Fruit fly (Drosophila melanogaster) whole organism, wandering third instar larva: ENCODE results near the gene CG17026.

Experiments
- Abd-B ChIP-seq: fragments of >200 bp; optimal IDR thresholded peaks from 2 replicates; lab custom pipeline; 2017; ENCODE audit warnings: missing biosample characterization, missing genetic modification characterization
- CG32264 ChIP-seq: fragments of 200-800 bp; sonication (Bioruptor generic); optimal IDR thresholded peaks from 2 replicates; lab custom pipeline; 2016; ENCODE audit warnings: missing biosample characterization, missing genetic modification characterization
- CG9705 ChIP-seq: fragments of 200-800 bp; sonication (Bioruptor generic); optimal IDR thresholded peaks from 2 replicates; lab custom pipeline; 2018; ENCODE audit warnings: missing biosample characterization, mild to moderate bottlenecking, missing genetic modification characterization
- CrebA ChIP-seq: fragments of 200-800 bp; sonication (Bioruptor generic); optimal IDR thresholded peaks from 2 replicates; lab custom pipeline; 2016; ENCODE audit warnings: missing biosample characterization, mild to moderate bottlenecking, missing genetic modification characterization, borderline replicate concordance
- Dif ChIP-seq: fragments of 200-275, 200-300 bp; sonication (Bioruptor generic); optimal IDR thresholded peaks from 2 replicates; lab custom pipeline; 2018; ENCODE audit warnings: missing biosample characterization, missing genetic modification characterization; ENCODE audit not compliant: partially characterized antibody
- GATAd ChIP-seq: sonication (Bioruptor generic); optimal IDR thresholded peaks from 2 replicates; lab custom pipeline; 2016; ENCODE audit warnings: missing biosample characterization, missing genetic modification characterization
- HLH106 ChIP-seq: fragments of 200-800 bp; optimal IDR thresholded peaks from 3 replicates; lab custom pipeline; 2019; ENCODE audit warnings: missing biosample characterization, mild to moderate bottlenecking, missing genetic modification characterization, moderate library complexity
- Hnf4 ChIP-seq: fragments of 200-800 bp; sonication (Bioruptor generic); optimal IDR thresholded peaks from 2 replicates; lab custom pipeline; 2016; ENCODE audit warnings: missing biosample characterization, mild to moderate bottlenecking, missing genetic modification characterization
- Hr78 ChIP-seq: fragments of >200 bp; optimal IDR thresholded peaks from 2 replicates; lab custom pipeline; 2017; ENCODE audit warnings: missing biosample characterization, missing genetic modification characterization
- Hr83 ChIP-seq: fragments of 200-300 bp; sonication (Bioruptor generic); optimal IDR thresholded peaks from 2 replicates; lab custom pipeline; 2016; ENCODE audit warnings: missing biosample characterization, mild to moderate bottlenecking, missing genetic modification characterization, moderate library complexity; ENCODE audit not compliant: poor library complexity, severe bottlenecking
- Mio ChIP-seq: sonication (Bioruptor generic); optimal IDR thresholded peaks from 2 replicates; lab custom pipeline; 2016; ENCODE audit warnings: missing biosample characterization, missing genetic modification characterization
- Myc ChIP-seq: fragments of >200 bp; optimal IDR thresholded peaks from 2 replicates; lab custom pipeline; 2017
- N ChIP-seq: fragments of >200 bp; optimal IDR thresholded peaks from 2 replicates; lab custom pipeline; 2018; ENCODE audit warnings: missing biosample characterization, missing external identifiers, missing genetic modification characterization
- OdsH ChIP-seq: fragments of 200-800 bp; sonication (Bioruptor generic); optimal IDR thresholded peaks from 2 replicates; lab custom pipeline; 2016; ENCODE audit warnings: missing biosample characterization, mild to moderate bottlenecking, missing genetic modification characterization
- Rel ChIP-seq, 2 experiments: fragments of 200-800 bp; sonication (Bioruptor generic) in 1 of 2; optimal IDR thresholded peaks; 2 replicates in 1 of 2; 3 replicates in 1 of 2; lab custom pipeline; 2016 to 2019; ENCODE audit warnings: mild to moderate bottlenecking in 2 of 2, missing biosample characterization in 2 of 2, missing genetic modification characterization in 2 of 2, moderate library complexity in 1 of 2
- Sp1 ChIP-seq: fragments of 200-800 bp; sonication (Bioruptor generic); optimal IDR thresholded peaks from 3 replicates; lab custom pipeline; 2019; ENCODE audit warnings: missing biosample characterization, mild to moderate bottlenecking, missing genetic modification characterization, moderate library complexity
- Vsx2 ChIP-seq: fragments of 200-300, 225-300 bp; sonication (Bioruptor generic); optimal IDR thresholded peaks from 2 replicates; lab custom pipeline; 2018; ENCODE audit warnings: missing biosample characterization, missing genetic modification characterization; ENCODE audit not compliant: partially characterized antibody
- br ChIP-seq: fragments of 200-800 bp; sonication (Bioruptor generic); optimal IDR thresholded peaks from 2 replicates; lab custom pipeline; 2016; ENCODE audit warnings: missing biosample characterization, missing genetic modification characterization
- brk ChIP-seq: fragments of 200-800 bp; sonication (Bioruptor generic); optimal IDR thresholded peaks from 2 replicates; lab custom pipeline; 2016; ENCODE audit warnings: missing biosample characterization, mild to moderate bottlenecking, missing genetic modification characterization
- dl ChIP-seq, 2 experiments: fragments of 175-275, 200-275 bp in 1 of 2; fragments of 200-275 bp in 1 of 2; sonication (Bioruptor generic); optimal IDR thresholded peaks; lab custom pipeline; 2018; ENCODE audit warnings: mild to moderate bottlenecking in 2 of 2, missing biosample characterization in 2 of 2, missing genetic modification characterization in 2 of 2, moderate library complexity in 2 of 2; ENCODE audit not compliant: partially characterized antibody in 2 of 2, insufficient read depth in 1 of 2
- dmrt93B ChIP-seq: fragments of 200-800 bp; sonication (Bioruptor generic); optimal IDR thresholded peaks from 2 replicates; lab custom pipeline; 2018; ENCODE audit warnings: missing biosample characterization, mild to moderate bottlenecking, missing genetic modification characterization
- dsf ChIP-seq: sonication (Bioruptor generic); optimal IDR thresholded peaks from 2 replicates; lab custom pipeline; 2016; ENCODE audit warnings: missing biosample characterization, missing genetic modification characterization, borderline replicate concordance
- ey ChIP-seq: fragments of 200-800 bp; sonication (Bioruptor generic); optimal IDR thresholded peaks from 2 replicates; lab custom pipeline; 2016; ENCODE audit warnings: missing biosample characterization, missing genetic modification characterization
- foxo ChIP-seq, 2 experiments: fragments of 200-800 bp; sonication (Bioruptor generic); optimal IDR thresholded peaks; 2 replicates in 1 of 2; 3 replicates in 1 of 2; lab custom pipeline; 2016 to 2017; ENCODE audit warnings: missing biosample characterization in 2 of 2, missing genetic modification characterization in 2 of 2
- fru ChIP-seq: fragments of 200-800 bp; sonication (Bioruptor generic); optimal IDR thresholded peaks from 3 replicates; lab custom pipeline; 2016; ENCODE audit warnings: missing biosample characterization, mild to moderate bottlenecking, missing genetic modification characterization
- h ChIP-seq: fragments of 200-800 bp; sonication (Bioruptor generic); optimal IDR thresholded peaks from 3 replicates; lab custom pipeline; 2016; ENCODE audit warnings: missing biosample characterization, mild to moderate bottlenecking, missing genetic modification characterization
- jim ChIP-seq: fragments of 175-275, 200-325 bp; sonication (Bioruptor generic); optimal IDR thresholded peaks from 2 replicates; lab custom pipeline; 2016; ENCODE audit warnings: missing biosample characterization, mild to moderate bottlenecking, missing genetic modification characterization
- psq ChIP-seq: fragments of 200-800 bp; sonication (Bioruptor generic); optimal IDR thresholded peaks from 3 replicates; lab custom pipeline; 2017; ENCODE audit warnings: missing biosample characterization, mild to moderate bottlenecking, missing genetic modification characterization, moderate library complexity
- rgr ChIP-seq: fragments of 200-800 bp; sonication (Bioruptor generic); optimal IDR thresholded peaks from 3 replicates; lab custom pipeline; 2016; ENCODE audit warnings: missing biosample characterization, mild to moderate bottlenecking, missing genetic modification characterization
- sage ChIP-seq: fragments of 200-800 bp; sonication (Bioruptor generic); optimal IDR thresholded peaks from 2 replicates; lab custom pipeline; 2016; ENCODE audit warnings: missing biosample characterization, mild to moderate bottlenecking, missing genetic modification characterization
- sv ChIP-seq: fragments of 200-800 bp; sonication (Bioruptor generic); optimal IDR thresholded peaks from 3 replicates; lab custom pipeline; 2016; ENCODE audit warnings: missing biosample characterization, missing genetic modification characterization
- tai ChIP-seq: sonication (Bioruptor generic); optimal IDR thresholded peaks from 2 replicates; lab custom pipeline; 2016; ENCODE audit warnings: missing biosample characterization, missing genetic modification characterization
- usp ChIP-seq: fragments of >200 bp; optimal IDR thresholded peaks from 2 replicates; lab custom pipeline; 2017; ENCODE audit warnings: missing biosample characterization, missing genetic modification characterization
- woc ChIP-seq: sonication (Bioruptor generic); optimal IDR thresholded peaks from 2 replicates; lab custom pipeline; 2016; ENCODE audit warnings: missing biosample characterization, mild to moderate bottlenecking, missing genetic modification characterization

CG17026 gene

DNA sequence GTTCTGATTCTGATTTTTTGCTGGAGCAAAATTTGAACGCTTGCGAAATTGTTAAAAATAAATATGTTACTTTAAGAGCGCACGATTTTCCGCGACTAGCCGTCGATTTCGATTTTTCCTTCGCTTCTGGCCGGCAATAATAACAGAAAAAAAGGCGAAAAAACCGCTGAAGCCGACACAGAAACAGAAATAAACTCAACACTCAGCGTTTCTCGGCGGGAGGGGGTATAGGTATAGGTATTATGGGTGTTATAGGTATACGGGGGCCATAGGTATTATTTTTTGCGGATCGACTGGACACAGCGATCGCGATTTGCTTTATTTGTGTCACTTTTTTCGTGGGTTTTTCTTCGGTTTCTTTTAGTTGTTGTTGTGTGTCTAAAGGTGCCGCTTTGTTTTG, 22.9 kb upstream of the CG17026 start:
- TF ChIP-seq foxo (GFP tag; optimal IDR thresholded peaks at IDR 0.05; lab: Kevin White, UChicago) (no peak), dmrt93B (GFP tag; lab: Kevin White, UChicago) (no peak), Vsx2 (no peak), Mio (no peak), Hr83 (GFP tag; lab: Kevin White, UChicago) (no peak), Myc (no peak), Hnf4 (GFP tag; lab: Kevin White, UChicago) (no peak), br (GFP tag; lab: Kevin White, UChicago) (no peak), Dif (GFP tag; lab: Kevin White, UChicago) (no peak), usp (no peak)
- TF ChIP-seq, all 38 proteins: peak for 0

- no peak for TF ChIP-seq foxo (GFP tag; optimal IDR thresholded peaks at IDR 0.05; lab: Kevin White, UChicago)
- no peak for TF ChIP-seq h
- TF ChIP-seq dl (GFP tag; optimal IDR thresholded peaks at IDR 0.05; lab: Kevin White, UChicago; ENCODE audit: insufficient read depth in 1 of 2, partially characterized antibody in 2 of 2), result no peak
- no peak for TF ChIP-seq tai (GFP tag; lab: Kevin White, UChicago)
- no peak for TF ChIP-seq Myc
- no peak for TF ChIP-seq brk
- no peak for TF ChIP-seq CrebA (GFP tag; lab: Kevin White, UChicago)
- no peak for TF ChIP-seq Sp1 (GFP tag; lab: Kevin White, UChicago)
- TF ChIP-seq GATAd (GFP tag; lab: Kevin White, UChicago), result no peak
- TF ChIP-seq, all 38 proteins: peak for 0
Observed at dm6 chr3L:15952909-15953308, 22.3 kb upstream of the CG17026 start.

dm6 chr3L:15953892-15954291, 21.3 kb upstream of the CG17026 start:
- TF ChIP-seq Hr83 (GFP tag; lab: Kevin White, UChicago) (no peak), usp (no peak), h (no peak), CG32264 (no peak), N (no peak), CrebA (GFP tag; lab: Kevin White, UChicago) (no peak), Mio (no peak), Hr78 (no peak), jim (GFP tag; lab: Kevin White, UChicago) (no peak), brk (no peak), tai (GFP tag; lab: Kevin White, UChicago) (no peak), rgr (GFP tag; lab: Kevin White, UChicago) (no peak), Myc (no peak), ey (no peak), Dif (GFP tag; lab: Kevin White, UChicago) (no peak), foxo (GFP tag; optimal IDR thresholded peaks at IDR 0.05; lab: Kevin White, UChicago) (no peak)

- no peak for TF ChIP-seq dl (GFP tag; optimal IDR thresholded peaks at IDR 0.05; lab: Kevin White, UChicago; ENCODE audit: insufficient read depth in 1 of 2, partially characterized antibody in 2 of 2)
- TF ChIP-seq dsf (GFP tag; lab: Kevin White, UChicago), result no peak
- peak; percentile 61 for TF ChIP-seq Myc
- TF ChIP-seq brk, result no peak
- no peak for TF ChIP-seq woc (GFP tag; lab: Kevin White, UChicago)
Observed at dm6 chr3L:15954784-15955427, 20.3 kb upstream of the CG17026 start, which contains the start of the genes Pka-C3 and GXIVsPLA2. Gene Pka-C3 (minus strand): TSS chr3L:15954797. Gene GXIVsPLA2 (plus strand): TSS chr3L:15955096.

dm6 chr3L:15956448-15957010, 18.6 kb upstream of the CG17026 start, which contains the start of gene elgi:
Gene elgi (plus strand): TSS chr3L:15956550.
- TF ChIP-seq Myc, result peak; percentile 88
- TF ChIP-seq br (GFP tag; lab: Kevin White, UChicago), result peak; percentile 75
- TF ChIP-seq Mio, result peak; percentile 10
- TF ChIP-seq OdsH (GFP tag; lab: Kevin White, UChicago), result peak; percentile 46
- peak; percentile 52 for TF ChIP-seq sv (GFP tag; lab: Kevin White, UChicago)
- peak; percentile 85 for TF ChIP-seq woc (GFP tag; lab: Kevin White, UChicago)
- TF ChIP-seq CG9705 (GFP tag; lab: Kevin White, UChicago), result peak; percentile 49
- no peak for TF ChIP-seq brk
- TF ChIP-seq HLH106 (tag; lab: Kevin White, UChicago), result peak; percentile 58
- TF ChIP-seq Abd-B, result no peak
- TF ChIP-seq Hr83 (GFP tag; lab: Kevin White, UChicago), result peak; percentile 80
- no peak for TF ChIP-seq usp
- no peak for TF ChIP-seq sage (GFP tag; lab: Kevin White, UChicago)
- no peak for TF ChIP-seq GATAd (GFP tag; lab: Kevin White, UChicago)
- TF ChIP-seq Hnf4 (GFP tag; lab: Kevin White, UChicago), result no peak
- TF ChIP-seq h, result peak; percentile 82
- peak; percentile 51 for TF ChIP-seq psq (GFP tag; lab: Kevin White, UChicago)
- no peak for TF ChIP-seq dsf (GFP tag; lab: Kevin White, UChicago)
- no peak for TF ChIP-seq Rel (GFP tag; optimal IDR thresholded peaks at IDR 0.05; lab: Kevin White, UChicago)
- TF ChIP-seq Rel (tag; optimal IDR thresholded peaks at IDR 0.05; lab: Kevin White, UChicago), result peak; percentile 54
- peak; percentile 54 for TF ChIP-seq ey
- TF ChIP-seq Sp1 (GFP tag; lab: Kevin White, UChicago), result peak; percentile 60
- peak; percentile 47 for TF ChIP-seq CG32264
- TF ChIP-seq fru (GFP tag; lab: Kevin White, UChicago), result peak; percentile 77
- TF ChIP-seq foxo (GFP tag; optimal IDR thresholded peaks at IDR 0.05; lab: Kevin White, UChicago), result peak in 1 of 2 experiments; percentile 82
- TF ChIP-seq rgr (GFP tag; lab: Kevin White, UChicago), result peak; percentile 78
